Worm (Caenorhabditis elegans) whole organism, L1 larva: Measurements from ENCODE around the gene C39B10.4.
A peak's percentile ranks its signal among the peaks of the same experiment; 100 is the strongest.

Source experiments
- F16B12.6 ChIP-seq: fragments of 150-350 bp; optimal IDR thresholded peaks from 2 replicates; lab custom pipeline; 2014; ENCODE audit warnings: missing biosample characterization, missing genetic modification characterization
- aly-2 ChIP-seq: fragments of 150-350 bp; optimal IDR thresholded peaks from 2 replicates; lab custom pipeline; 2014; ENCODE audit warnings: missing biosample characterization, missing genetic modification characterization
- ceh-63 ChIP-seq: fragments of 200-800 bp; sonication (Bioruptor generic); optimal IDR thresholded peaks from 2 replicates; lab custom pipeline; 2018; ENCODE audit warnings: mild to moderate bottlenecking, missing genetic modification characterization, missing compliant biosample characterization
- ceh-8 ChIP-seq: fragments of 200-800 bp; sonication (Bioruptor generic); optimal IDR thresholded peaks from 2 replicates; lab custom pipeline; 2018; ENCODE audit warnings: mild to moderate bottlenecking, missing genetic modification characterization, moderate library complexity, missing compliant biosample characterization
- dsc-1 ChIP-seq: sonication (generic microtip); optimal IDR thresholded peaks from 2 replicates; lab custom pipeline; 2016; ENCODE audit warnings: mild to moderate bottlenecking, missing genetic modification characterization, missing compliant biosample characterization
- efl-1 ChIP-seq, 4 experiments: fragments of 150-350 bp; optimal IDR thresholded peaks in 3 of 4; peaks in 1 of 4; 1 replicate in 1 of 4; 2 replicates in 3 of 4; lab custom pipeline; 2014; ENCODE audit warnings: missing biosample characterization in 2 of 4, missing genetic modification characterization in 2 of 4, missing genetic modification reagents in 2 of 4
- egl-13 ChIP-seq: sonication (generic microtip); optimal IDR thresholded peaks from 2 replicates; lab custom pipeline; 2016; ENCODE audit warnings: missing genotype, missing genetic modification reagents, missing genetic modification characterization, missing compliant biosample characterization
- elt-2 ChIP-seq: sonication (generic microtip); optimal IDR thresholded peaks from 2 replicates; lab custom pipeline; 2016; ENCODE audit warnings: missing genetic modification characterization, mild to moderate bottlenecking, inconsistent platforms, missing compliant biosample characterization, missing genetic modification reagents
- elt-3 ChIP-seq, 6 experiments: fragments of 150-350 bp in 1 of 6; sonication (generic microtip); optimal IDR thresholded peaks; 2 replicates each; lab custom pipeline; 2017 to 2018; ENCODE audit warnings: missing biosample characterization in 6 of 6, missing genetic modification characterization in 6 of 6, inconsistent platforms in 1 of 6
- fkh-10 ChIP-seq: sonication (generic microtip); optimal IDR thresholded peaks from 2 replicates; lab custom pipeline; 2017; ENCODE audit warnings: missing biosample characterization, missing genetic modification reagents, missing genetic modification characterization
- hlh-17 ChIP-seq: fragments of 200-800 bp; sonication (Bioruptor generic); optimal IDR thresholded peaks from 2 replicates; lab custom pipeline; 2018; ENCODE audit warnings: missing genetic modification characterization, mild to moderate bottlenecking, missing compliant biosample characterization, moderate library complexity, borderline replicate concordance
- jun-1 ChIP-seq: fragments of 150-350 bp; optimal IDR thresholded peaks from 2 replicates; lab custom pipeline; 2014; ENCODE audit warnings: missing biosample characterization, missing genetic modification reagents, missing genetic modification characterization
- lin-35 ChIP-seq, 2 experiments: fragments of 150-350 bp; optimal IDR thresholded peaks; 2 replicates each; lab custom pipeline; 2014; ENCODE audit warnings: missing biosample characterization in 2 of 2, missing genetic modification characterization in 2 of 2, missing genetic modification reagents in 2 of 2
- lin-39 ChIP-seq: fragments of 150-350 bp; optimal IDR thresholded peaks from 2 replicates; lab custom pipeline; 2014; ENCODE audit warnings: missing biosample characterization, missing genetic modification reagents, missing genetic modification characterization
- lir-3 ChIP-seq: sonication (generic microtip); optimal IDR thresholded peaks from 2 replicates; lab custom pipeline; 2016; ENCODE audit warnings: mild to moderate bottlenecking, missing genetic modification characterization, moderate library complexity, missing compliant biosample characterization; ENCODE audit not compliant: poor library complexity
- lsy-2 ChIP-seq, 2 experiments: fragments of 150-350 bp; optimal IDR thresholded peaks; 2 replicates each; lab custom pipeline; 2014; ENCODE audit warnings: missing biosample characterization in 2 of 2, missing genetic modification characterization in 2 of 2
- nhr-12 ChIP-seq: sonication (generic microtip); optimal IDR thresholded peaks from 2 replicates; lab custom pipeline; 2017; ENCODE audit warnings: missing biosample characterization, missing genetic modification characterization
- nhr-19 ChIP-seq: fragments of 200-800 bp; sonication (Bioruptor generic); conservative IDR thresholded peaks from 2 replicates; pipeline ENCODE4 v1.3.6; 2022; ENCODE audit warnings: missing genetic modification characterization, missing compliant biosample characterization
- nhr-20 ChIP-seq: sonication (generic microtip); optimal IDR thresholded peaks from 2 replicates; lab custom pipeline; 2016; ENCODE audit warnings: mild to moderate bottlenecking, missing genetic modification characterization, missing compliant biosample characterization
- nhr-71 ChIP-seq: sonication (generic microtip); optimal IDR thresholded peaks from 2 replicates; lab custom pipeline; 2016; ENCODE audit warnings: mild to moderate bottlenecking, missing genetic modification characterization, moderate library complexity, missing compliant biosample characterization
- nhr-76 ChIP-seq: sonication (generic microtip); optimal IDR thresholded peaks from 2 replicates; lab custom pipeline; 2017; ENCODE audit warnings: missing biosample characterization, missing genetic modification characterization
- nhr-90 ChIP-seq: sonication (generic microtip); optimal IDR thresholded peaks from 2 replicates; lab custom pipeline; 2016; ENCODE audit warnings: mild to moderate bottlenecking, missing genetic modification characterization, missing compliant biosample characterization; ENCODE audit not compliant: poor library complexity
- pag-3 ChIP-seq: sonication (generic microtip); optimal IDR thresholded peaks from 2 replicates; lab custom pipeline; 2017; ENCODE audit warnings: missing genetic modification characterization, mild to moderate bottlenecking, missing compliant biosample characterization, antibody characterized with exemption, borderline replicate concordance; ENCODE audit not compliant: insufficient read depth
- pax-3 ChIP-seq: fragments of 200-800 bp; sonication (Bioruptor generic); optimal IDR thresholded peaks from 2 replicates; lab custom pipeline; 2018; ENCODE audit warnings: mild to moderate bottlenecking, missing genetic modification characterization, moderate library complexity, missing compliant biosample characterization
- pqm-1 ChIP-seq: sonication (generic microtip); optimal IDR thresholded peaks from 3 replicates; lab custom pipeline; 2017; ENCODE audit warnings: missing biosample characterization, missing genetic modification characterization
- rnt-1 ChIP-seq: sonication (generic microtip); optimal IDR thresholded peaks from 2 replicates; lab custom pipeline; 2016; ENCODE audit warnings: mild to moderate bottlenecking, missing genetic modification characterization, moderate library complexity, missing compliant biosample characterization
- unc-30 ChIP-seq: sonication (generic microtip); optimal IDR thresholded peaks from 2 replicates; lab custom pipeline; 2017; ENCODE audit warnings: missing biosample characterization, missing genetic modification characterization
- unc-98 ChIP-seq: fragments of 200-800 bp; sonication (Bioruptor generic); IDR thresholded peaks from 2 replicates; pipeline ENCODE4 v1.3.6; 2022; ENCODE audit warnings: missing genetic modification characterization, missing compliant biosample characterization
- xbp-1 ChIP-seq: sonication (generic microtip); optimal IDR thresholded peaks from 2 replicates; lab custom pipeline; 2016; ENCODE audit warnings: missing genetic modification characterization, missing compliant biosample characterization
- zag-1 ChIP-seq: fragments of 150-350 bp; optimal IDR thresholded peaks from 2 replicates; lab custom pipeline; 2014; ENCODE audit warnings: missing biosample characterization, missing genetic modification characterization
- ztf-4 ChIP-seq: fragments of 150-350 bp; optimal IDR thresholded peaks from 2 replicates; lab custom pipeline; 2014; ENCODE audit warnings: missing biosample characterization, missing genetic modification characterization

Gene C39B10.4

ce11 chrX:10480563-10481290 lies 35.9 kb downstream of the C39B10.4 start, which contains the start of gene elt-2:
Gene elt-2 (plus strand): TSS chrX:10481240.
- TF ChIP-seq nhr-76 (tag; lab: Kevin White, UChicago) (no peak), pqm-1 (peak; percentile 47), nhr-20 (tag; lab: Kevin White, UChicago) (peak; percentile 21), nhr-90 (tag; lab: Kevin White, UChicago) (peak; percentile 21), zag-1 (no peak), pax-3 (tag; lab: Kevin White, UChicago) (peak; percentile 23), nhr-71 (peak; percentile 19), lsy-2 (tag; optimal IDR thresholded peaks at IDR 0.05; lab: Kevin White, UChicago) (peak in 1 of 2 experiments; percentile 16), lin-35 (GFP tag; optimal IDR thresholded peaks at IDR 0.05; lab: Kevin White, UChicago) (peak in 1 of 2 experiments; percentile 49), jun-1 (tag; lab: Kevin White, UChicago) (peak; percentile 73)
- TF ChIP-seq, all 84 proteins: peak for 8

- TF ChIP-seq efl-1 (optimal IDR thresholded peaks at IDR 0.05; lab: Kevin White, UChicago) (no peak), efl-1 (GFP tag; optimal IDR thresholded peaks at IDR 0.05 in 1 of 2; lab: Kevin White, UChicago) (peak in 1 of 2 experiments; percentile 50), pag-3 (tag; lab: Kevin White, UChicago) (no peak)
- TF ChIP-seq, all 84 proteins: peak for 1
Observed at ce11 chrX:10482272-10482671, 37.5 kb downstream of the C39B10.4 start.

ce11 chrX:10485300-10485755 lies 40.5 kb downstream of the C39B10.4 start, which contains the start of gene C33D3.3:
Gene C33D3.3 (plus strand): TSS chrX:10485350.
- no peak for TF ChIP-seq ztf-4 (tag; lab: Kevin White, UChicago)
- no peak for TF ChIP-seq lir-3 (tag; lab: Kevin White, UChicago)
- TF ChIP-seq xbp-1 = no peak
- TF ChIP-seq nhr-12 = no peak
- TF ChIP-seq egl-13 (tag; lab: Kevin White, UChicago) = no peak
- no peak for TF ChIP-seq rnt-1 (tag; lab: Kevin White, UChicago)

ce11 chrX:10488763-10489162 lies 44.0 kb downstream of the C39B10.4 start, which contains the start of gene C33D3.4:
Gene C33D3.4 (plus strand): TSS chrX:10489063.
- no peak for TF ChIP-seq elt-3 (tag; optimal IDR thresholded peaks at IDR 0.05; lab: Kevin White, UChicago)
- TF ChIP-seq lin-39 (tag; lab: Kevin White, UChicago) = no peak
- TF ChIP-seq nhr-71 = no peak
- TF ChIP-seq pqm-1 = no peak
- TF ChIP-seq hlh-17 (GFP tag; lab: Kevin White, UChicago) = no peak
- no peak for TF ChIP-seq nhr-19
- no peak for TF ChIP-seq unc-30 (tag; lab: Kevin White, UChicago)
- TF ChIP-seq dsc-1 (tag; lab: Kevin White, UChicago) = no peak
- no peak for TF ChIP-seq ceh-8 (GFP tag; lab: Kevin White, UChicago)
- no peak for TF ChIP-seq aly-2 (tag; lab: Kevin White, UChicago)
- TF ChIP-seq fkh-10 (GFP tag; lab: Kevin White, UChicago) = no peak
- TF ChIP-seq elt-2 = no peak
- no peak for TF ChIP-seq ceh-63 (GFP tag; lab: Kevin White, UChicago)
- TF ChIP-seq F16B12.6 (tag; lab: Kevin White, UChicago) = no peak

ce11 chrX:10491044-10491443 lies 46.2 kb downstream of the C39B10.4 start, which contains the start of gene C33D3.5:
Gene C33D3.5 (plus strand): TSS chrX:10491344.
- TF ChIP-seq unc-98 (GFP tag; lab: Robert Waterston, UW) (no peak), efl-1 (optimal IDR thresholded peaks at IDR 0.05; lab: Kevin White, UChicago) (no peak), efl-1 (GFP tag; optimal IDR thresholded peaks at IDR 0.05 in 1 of 2; lab: Kevin White, UChicago) (peak in 1 of 2 experiments; percentile 41)
